Worm (Caenorhabditis elegans): Measurements from ENCODE around the gene rpoa-49.
A peak's percentile ranks its signal among the peaks of the same experiment; 100 is the strongest.

Gene rpoa-49

ce11 chrII:57370-57769 is 12.5 kb downstream of the rpoa-49 start, which contains the start of gene ascc-1:
TSS of gene ascc-1 (plus strand) at chrII:57670.
- no peak for TF ChIP-seq Y53G8AR.9 (GFP tag; conservative IDR thresholded peaks at IDR 0.05)
- no peak for TF ChIP-seq efl-1 (GFP tag; optimal IDR thresholded peaks at IDR 0.05)
- TF ChIP-seq ekl-4 (GFP tag; IDR thresholded peaks at IDR 0.05) = no peak
- no peak for TF ChIP-seq repo-1 (tag; optimal IDR thresholded peaks at IDR 0.05)
- no peak for TF ChIP-seq unc-130 (GFP tag; optimal IDR thresholded peaks at IDR 0.05)
- TF ChIP-seq ztf-28 (GFP tag; IDR thresholded peaks at IDR 0.05) = no peak
- TF ChIP-seq sptf-2 (GFP tag; optimal IDR thresholded peaks at IDR 0.05) = no peak
- TF ChIP-seq egl-44 (GFP tag; IDR thresholded peaks at IDR 0.05) = no peak
- no peak for TF ChIP-seq nhr-179 (tag; optimal IDR thresholded peaks at IDR 0.05)
- no peak for TF ChIP-seq let-526 (GFP tag; IDR thresholded peaks at IDR 0.05)
- no peak for TF ChIP-seq lin-40 (tag; optimal IDR thresholded peaks at IDR 0.05)
- TF ChIP-seq pbrm-1 (GFP tag; IDR thresholded peaks at IDR 0.05) = no peak

ce11 chrII:57873-58272 is 13.0 kb downstream of the rpoa-49 start:
- TF ChIP-seq lir-1 (GFP tag; conservative IDR thresholded peaks at IDR 0.05) = no peak
- no peak for TF ChIP-seq ztf-6 (GFP tag; IDR thresholded peaks at IDR 0.05)
- no peak for TF ChIP-seq repo-1 (tag; optimal IDR thresholded peaks at IDR 0.05)
- peak; percentile 17 for TF ChIP-seq xnd-1 (tag; optimal IDR thresholded peaks at IDR 0.05)
- no peak for TF ChIP-seq ztf-18 (tag; optimal IDR thresholded peaks at IDR 0.05)
- 0 out of 2 replicates have a peak, but pooled peaks have one; percentile 45 for TF ChIP-seq ekl-4 (GFP tag; IDR thresholded peaks at IDR 0.05)
- TF ChIP-seq cebp-2 (GFP tag; IDR thresholded peaks at IDR 0.05) = no peak
- peak; percentile 16 for TF ChIP-seq dpl-1 (GFP tag; optimal IDR thresholded peaks at IDR 0.05)
- no peak for TF ChIP-seq nhr-80 (tag; optimal IDR thresholded peaks at IDR 0.05)
- TF ChIP-seq dox-1 (GFP tag; IDR thresholded peaks at IDR 0.05) = no peak
- TF ChIP-seq B0336.3 (GFP tag; IDR thresholded peaks at IDR 0.05) = peak; percentile 59; the same call in 1 of the 2 replicates
- TF ChIP-seq zfh-2 (GFP tag; conservative IDR thresholded peaks at IDR 0.05) = no peak
- peak; percentile 66 for TF ChIP-seq madf-6 (GFP tag; IDR thresholded peaks at IDR 0.05)
- TF ChIP-seq fkh-3 (tag; optimal IDR thresholded peaks at IDR 0.05) = no peak
- no peak for TF ChIP-seq rec-8 (tag; optimal IDR thresholded peaks at IDR 0.05)
- TF ChIP-seq ceh-91 (GFP tag; IDR thresholded peaks at IDR 0.05) = no peak
- TF ChIP-seq pbrm-1 (GFP tag; IDR thresholded peaks at IDR 0.05) = peak; percentile 55; the same call in 1 of the 2 replicates
- TF ChIP-seq efl-1 (GFP tag; optimal IDR thresholded peaks at IDR 0.05) = peak; percentile 10
- no peak for TF ChIP-seq ama-1 (optimal IDR thresholded peaks at IDR 0.05)
- TF ChIP-seq ama-1 (GFP tag; optimal IDR thresholded peaks at IDR 0.05) = no peak
- TF ChIP-seq mel-28 (tag; optimal IDR thresholded peaks at IDR 0.05; ENCODE audit: borderline replicate concordance) = no peak

DNA sequence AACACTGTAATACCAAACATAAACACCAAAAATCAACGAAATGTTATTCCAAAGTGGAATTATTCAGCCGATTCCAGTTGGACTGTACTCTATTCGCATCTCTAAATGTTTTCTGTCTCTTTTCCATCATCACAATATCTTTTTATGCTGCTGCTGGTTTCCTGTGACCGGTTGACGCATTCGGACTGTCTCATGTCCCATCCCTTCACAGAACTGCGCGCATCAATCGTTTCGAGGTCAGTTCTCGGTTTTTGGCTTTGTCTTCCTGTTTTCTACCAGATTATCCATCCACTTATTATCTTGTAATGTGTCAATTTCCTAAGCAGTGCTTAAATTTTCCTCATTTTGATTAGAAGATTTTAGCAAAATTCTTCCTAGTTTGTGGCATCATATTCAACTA is 15.2 kb downstream of the rpoa-49 start:
- TF ChIP-seq hsf-1 (GFP tag; IDR thresholded peaks at IDR 0.05) = no peak
- no peak for TF ChIP-seq fkh-3 (tag; optimal IDR thresholded peaks at IDR 0.05)
- no peak for TF ChIP-seq ztf-28 (GFP tag; IDR thresholded peaks at IDR 0.05)
- TF ChIP-seq C17E4.6 (GFP tag; IDR thresholded peaks at IDR 0.05) = no peak
- TF ChIP-seq attf-6 (GFP tag; IDR thresholded peaks at IDR 0.05) = no peak
- no peak for TF ChIP-seq atf-7 (tag; optimal IDR thresholded peaks at IDR 0.05)
- TF ChIP-seq ekl-4 (GFP tag; IDR thresholded peaks at IDR 0.05) = no peak
- TF ChIP-seq K11D2.4 (GFP tag; IDR thresholded peaks at IDR 0.05) = no peak
- TF ChIP-seq dpl-1 (GFP tag; optimal IDR thresholded peaks at IDR 0.05) = no peak
- no peak for TF ChIP-seq tbp1 (GFP tag; optimal IDR thresholded peaks at IDR 0.05)
- TF ChIP-seq F22D6.2 (tag; optimal IDR thresholded peaks at IDR 0.05) = no peak
- TF ChIP-seq egl-44 (GFP tag; IDR thresholded peaks at IDR 0.05) = no peak
- no peak for TF ChIP-seq ZK185.1 (tag; optimal IDR thresholded peaks at IDR 0.05; ENCODE audit: poor library complexity, severe bottlenecking)

Data from whole organism, young adult.